Fruit fly (Drosophila melanogaster) whole organism, embryonic: Measurements from ENCODE around the gene Ns4.

Experiments
- CG12236 ChIP-seq: fragments of 200-800 bp; sonication (Bioruptor generic); optimal IDR thresholded peaks from 2 replicates; lab custom pipeline; 2016; ENCODE audit warnings: missing biosample characterization, missing genetic modification characterization
- CG17328 ChIP-seq: fragments of 200-800 bp; sonication (Bioruptor generic); IDR thresholded peaks from 2 replicates; pipeline ENCODE4 v1.3.6; 2022; ENCODE audit warnings: missing biosample characterization, missing genetic modification characterization
- CG31365 ChIP-seq: fragments of 200-800 bp; sonication (Bioruptor generic); optimal IDR thresholded peaks from 2 replicates; lab custom pipeline; 2018; ENCODE audit warnings: missing biosample characterization, mild to moderate bottlenecking, missing genetic modification characterization
- CG4707 ChIP-seq: fragments of 200-800 bp; sonication (Bioruptor generic); optimal IDR thresholded peaks from 2 replicates; lab custom pipeline; 2018; ENCODE audit warnings: missing biosample characterization, mild to moderate bottlenecking, missing genetic modification characterization, moderate library complexity
- CG6689 ChIP-seq: fragments of 200-800 bp; sonication (Bioruptor generic); IDR thresholded peaks from 2 replicates; pipeline ENCODE4 v1.3.6; 2022; ENCODE audit warnings: missing biosample characterization, missing genetic modification characterization
- CG7987 ChIP-seq: fragments of 200-800 bp; sonication (Bioruptor generic); optimal IDR thresholded peaks from 2 replicates; lab custom pipeline; 2018; ENCODE audit warnings: missing biosample characterization, mild to moderate bottlenecking, missing genetic modification characterization, moderate library complexity
- Hsf ChIP-seq: fragments of 200-800 bp; sonication (Bioruptor generic); optimal IDR thresholded peaks from 3 replicates; lab custom pipeline; 2016; ENCODE audit warnings: missing biosample characterization, missing genetic modification characterization
- Lpt ChIP-seq: fragments of >200 bp; optimal IDR thresholded peaks from 2 replicates; lab custom pipeline; 2018; ENCODE audit warnings: missing biosample characterization, missing genetic modification characterization
- MESR4 ChIP-seq: fragments of 200-800 bp; sonication (Bioruptor generic); optimal IDR thresholded peaks from 2 replicates; lab custom pipeline; 2018; ENCODE audit warnings: missing biosample characterization, mild to moderate bottlenecking, missing genetic modification characterization, moderate library complexity
- nerfin-2 ChIP-seq: fragments of 200-800 bp; sonication (Bioruptor generic); IDR thresholded peaks from 2 replicates; pipeline ENCODE4 v1.3.6; 2022; ENCODE audit warnings: missing biosample characterization, missing genetic modification characterization; ENCODE audit not compliant: partially characterized antibody
- pita ChIP-seq: fragments of 200-800 bp; sonication (Bioruptor generic); optimal IDR thresholded peaks from 2 replicates; lab custom pipeline; 2017; ENCODE audit warnings: missing biosample characterization, mild to moderate bottlenecking, missing genetic modification characterization
- prd ChIP-seq, 3 experiments: fragments of >200 bp in 2 of 3; fragments of 200-800 bp in 1 of 3; sonication (Bioruptor generic) in 1 of 3; optimal IDR thresholded peaks in 2 of 3; IDR thresholded peaks in 1 of 3; 2 replicates in 2 of 3; 3 replicates in 1 of 3; pipeline versions ENCODE4 v1.3.6 to Lab custom; 2017 to 2022; ENCODE audit warnings: missing biosample characterization in 1 of 3, missing genetic modification characterization in 1 of 3

dm6 chr2L:20759809-20760485 is 7.7 kb downstream of the Ns4 start:
- TF ChIP-seq Hsf (GFP tag; lab: Kevin White, UChicago) (peak; percentile 27), MESR4 (GFP tag; lab: Kevin White, UChicago) (no peak), Lpt (GFP tag; lab: Kevin White, UChicago) (no peak), prd (optimal IDR thresholded peaks at IDR 0.05; lab: Kevin White, UChicago) (no peak), prd (GFP tag; IDR thresholded peaks at IDR 0.05; lab: Robert Waterston, UW) (peak; percentile 46; the same call in 2 of the 3 replicates), CG4707 (no peak), CG31365 (tag; lab: Kevin White, UChicago) (no peak), nerfin-2 (GFP tag; lab: Robert Waterston, UW) (no peak), CG7987 (GFP tag; lab: Kevin White, UChicago) (no peak), CG6689 (GFP tag; lab: Robert Waterston, UW) (peak; percentile 59), CG12236 (GFP tag; lab: Kevin White, UChicago) (no peak), pita (GFP tag; lab: Kevin White, UChicago) (no peak), CG17328 (GFP tag; lab: Robert Waterston, UW) (no peak)
